Worm (Caenorhabditis elegans) whole organism, L4 larva: ENCODE data around the gene nhr-268.

Experiments
- F26F4.8 ChIP-seq: fragments of 200-800 bp; sonication (Bioruptor generic); conservative IDR thresholded peaks from 2 replicates; pipeline ENCODE4 v1.3.6; 2022; ENCODE audit warnings: missing genetic modification characterization, missing compliant biosample characterization
- F44E2.7 ChIP-seq: fragments of 200-800 bp; sonication (Bioruptor generic); IDR thresholded peaks from 2 replicates; pipeline ENCODE4 v2.1.2; 2022; ENCODE audit warnings: missing genetic modification characterization, missing compliant biosample characterization
- R02D3.7 ChIP-seq: fragments of 150-350 bp; sonication (generic microtip); optimal IDR thresholded peaks from 3 replicates; lab custom pipeline; 2014; ENCODE audit warnings: missing biosample characterization, missing genetic modification characterization
- Y105C5A.15 ChIP-seq: fragments of 200-800 bp; sonication (Bioruptor generic); IDR thresholded peaks from 2 replicates; pipeline ENCODE4 v1.3.6; 2022; ENCODE audit warnings: missing genetic modification characterization, missing compliant biosample characterization
- Y5F2A.4 ChIP-seq: fragments of 200-800 bp; sonication (Bioruptor generic); optimal IDR thresholded peaks from 2 replicates; lab custom pipeline; 2018; ENCODE audit warnings: mild to moderate bottlenecking, missing genetic modification characterization, missing compliant biosample characterization
- ZK546.5 ChIP-seq, 2 experiments: sonication (generic microtip); optimal IDR thresholded peaks; 2 replicates each; lab custom pipeline; 2017; ENCODE audit warnings: missing biosample characterization in 2 of 2, missing genetic modification characterization in 2 of 2
- ama-1 ChIP-seq: fragments of 150-350 bp; optimal IDR thresholded peaks from 2 replicates; lab custom pipeline; 2014; ENCODE audit warnings: inconsistent platforms, mixed read lengths
- arid-1 ChIP-seq: fragments of 200-800 bp; sonication (Bioruptor generic); conservative IDR thresholded peaks from 2 replicates; pipeline ENCODE4 v1.3.6; 2022; ENCODE audit warnings: missing genetic modification reagents, missing genetic modification characterization, missing compliant biosample characterization
- attf-4 ChIP-seq: sonication (generic microtip); optimal IDR thresholded peaks from 3 replicates; lab custom pipeline; 2017; ENCODE audit warnings: missing biosample characterization, missing genetic modification characterization
- ceh-20 ChIP-seq: fragments of 200-800 bp; sonication (Bioruptor generic); IDR thresholded peaks from 2 replicates; pipeline ENCODE4 v1.3.6; 2022; ENCODE audit warnings: missing genetic modification reagents, missing genetic modification characterization, missing compliant biosample characterization
- ceh-32 ChIP-seq: sonication (generic microtip); optimal IDR thresholded peaks from 2 replicates; lab custom pipeline; 2016; ENCODE audit warnings: mild to moderate bottlenecking, missing genetic modification characterization, missing compliant biosample characterization; ENCODE audit not compliant: poor library complexity
- ceh-62 ChIP-seq: sonication (generic microtip); optimal IDR thresholded peaks from 2 replicates; lab custom pipeline; 2017; ENCODE audit warnings: missing biosample characterization, missing genetic modification characterization
- ctbp-1 ChIP-seq: fragments of 200-800 bp; sonication (Bioruptor generic); IDR thresholded peaks from 2 replicates; pipeline ENCODE4 v1.3.6; 2022; ENCODE audit warnings: missing genetic modification reagents, missing genetic modification characterization, missing compliant biosample characterization
- daf-16 ChIP-seq, 3 experiments: sonication (generic microtip); optimal IDR thresholded peaks; 2 replicates each; lab custom pipeline; 2016 to 2017; ENCODE audit warnings: missing genetic modification characterization in 3 of 3, missing genetic modification reagents in 3 of 3, mild to moderate bottlenecking in 2 of 3, missing compliant biosample characterization in 2 of 3, missing biosample characterization in 1 of 3, moderate library complexity in 1 of 3
- dmd-6 ChIP-seq: fragments of 200-800 bp; sonication (Bioruptor generic); IDR thresholded peaks from 2 replicates; pipeline ENCODE4 v1.3.6; 2022; ENCODE audit warnings: missing genetic modification reagents, missing genetic modification characterization, missing compliant biosample characterization
- dve-1 ChIP-seq: sonication (generic microtip); optimal IDR thresholded peaks from 2 replicates; lab custom pipeline; 2017; ENCODE audit warnings: antibody characterized with exemption, mild to moderate bottlenecking, missing genetic modification characterization, missing compliant biosample characterization; ENCODE audit not compliant: insufficient read depth
- egl-43 ChIP-seq: fragments of 200-800 bp; sonication (Bioruptor generic); IDR thresholded peaks from 2 replicates; pipeline ENCODE4 v1.3.6; 2022; ENCODE audit warnings: missing genetic modification reagents, missing genetic modification characterization, missing compliant biosample characterization
- fos-1 ChIP-seq: fragments of 150-350 bp; optimal IDR thresholded peaks from 2 replicates; lab custom pipeline; 2014; ENCODE audit warnings: missing biosample characterization, missing genetic modification characterization
- hlh-30 ChIP-seq: sonication (generic microtip); optimal IDR thresholded peaks from 2 replicates; lab custom pipeline; 2017; ENCODE audit warnings: antibody characterized with exemption, mild to moderate bottlenecking, missing genetic modification characterization, missing compliant biosample characterization; ENCODE audit not compliant: insufficient read depth
- hmg-1.1 ChIP-seq: fragments of 200-800 bp; sonication (Bioruptor generic); IDR thresholded peaks from 2 replicates; pipeline ENCODE4 v1.3.6; 2022; ENCODE audit warnings: missing genetic modification reagents, missing genetic modification characterization, missing compliant biosample characterization
- lim-7 ChIP-seq: fragments of 200-800 bp; sonication (Bioruptor generic); IDR thresholded peaks from 2 replicates; pipeline ENCODE4 v1.3.6; 2022; ENCODE audit warnings: missing genetic modification characterization, missing compliant biosample characterization
- lin-1 ChIP-seq: fragments of 200-800 bp; sonication (Bioruptor generic); IDR thresholded peaks from 2 replicates; pipeline ENCODE4 v1.3.6; 2022; ENCODE audit warnings: missing genetic modification reagents, missing genetic modification characterization, missing compliant biosample characterization
- lin-38 ChIP-seq: fragments of 200-800 bp; sonication (Bioruptor generic); IDR thresholded peaks from 2 replicates; pipeline ENCODE4 v1.3.6; 2022; ENCODE audit warnings: missing genetic modification reagents, missing genetic modification characterization, missing compliant biosample characterization
- lin-39 ChIP-seq: fragments of 150-350 bp; optimal IDR thresholded peaks from 2 replicates; lab custom pipeline; 2014; ENCODE audit warnings: missing biosample characterization, missing genetic modification reagents, missing genetic modification characterization
- lir-3 ChIP-seq: sonication (generic microtip); optimal IDR thresholded peaks from 2 replicates; lab custom pipeline; 2016; ENCODE audit warnings: mild to moderate bottlenecking, missing genetic modification characterization, missing compliant biosample characterization
- mdl-1 ChIP-seq, 2 experiments: fragments of 150-350 bp in 1 of 2; sonication (generic microtip) in 1 of 2; optimal IDR thresholded peaks; 2 replicates each; lab custom pipeline; 2014 to 2017; ENCODE audit warnings: missing biosample characterization in 2 of 2, missing genetic modification characterization in 2 of 2
- nhr-111 ChIP-seq: fragments of 200-800 bp; sonication (Bioruptor generic); optimal IDR thresholded peaks from 2 replicates; lab custom pipeline; 2018; ENCODE audit warnings: mild to moderate bottlenecking, missing genetic modification characterization, missing compliant biosample characterization
- nhr-237 ChIP-seq: sonication (generic microtip); optimal IDR thresholded peaks from 2 replicates; lab custom pipeline; 2017; ENCODE audit warnings: missing biosample characterization, missing genetic modification characterization
- nhr-28 ChIP-seq: fragments of 150-350 bp; optimal IDR thresholded peaks from 2 replicates; lab custom pipeline; 2014; ENCODE audit warnings: missing biosample characterization, missing genetic modification characterization
- skn-1 ChIP-seq: fragments of 150-350 bp; optimal IDR thresholded peaks from 2 replicates; lab custom pipeline; 2014; ENCODE audit warnings: missing biosample characterization, missing genetic modification characterization
- snpc-1.2 ChIP-seq: fragments of 200-800 bp; sonication (Bioruptor generic); IDR thresholded peaks from 2 replicates; pipeline ENCODE4 v1.3.6; 2022; ENCODE audit warnings: missing genetic modification reagents, missing genetic modification characterization, missing compliant biosample characterization
- snpc-4 ChIP-seq: fragments of 150-350 bp; optimal IDR thresholded peaks from 2 replicates; lab custom pipeline; 2014; ENCODE audit warnings: missing biosample characterization, missing genetic modification characterization
- tra-1 ChIP-seq: fragments of 200-800 bp; sonication (Bioruptor generic); IDR thresholded peaks from 2 replicates; pipeline ENCODE4 v1.3.6; 2022; ENCODE audit warnings: missing genetic modification reagents, missing genetic modification characterization, missing compliant biosample characterization
- unc-62 ChIP-seq, 3 experiments: fragments of 150-350 bp in 1 of 3; sonication (generic microtip); optimal IDR thresholded peaks in 2 of 3; peaks in 1 of 3; 1 replicate in 1 of 3; 2 replicates in 2 of 3; lab custom pipeline; 2014 to 2017; ENCODE audit warnings: missing biosample characterization in 3 of 3, missing genetic modification characterization in 3 of 3, missing genetic modification reagents in 3 of 3, missing genotype in 1 of 3
- zip-2 ChIP-seq: fragments of 150-350 bp; optimal IDR thresholded peaks from 2 replicates; lab custom pipeline; 2014; ENCODE audit warnings: missing biosample characterization, missing genetic modification characterization

nhr-268 gene

ce11 chrV:15704745-15705144 is 14.7 kb downstream of the nhr-268 start, which contains the start of gene twk-34:
twk-34 (plus strand) TSS chrV:15704960.
- TF ChIP-seq nhr-28: peak; percentile 7
- TF ChIP-seq dmd-6 (GFP tag; lab: Robert Waterston, UW): peak; percentile 21; the same call in 1 of the 2 replicates
- TF ChIP-seq Y5F2A.4 (GFP tag; lab: Kevin White, UChicago): no peak

- TF ChIP-seq ceh-62 (tag; lab: Kevin White, UChicago) (no peak), ama-1 (lab: Kevin White, UChicago) (no peak), Y5F2A.4 (GFP tag; lab: Kevin White, UChicago) (no peak), egl-43 (GFP tag; lab: Robert Waterston, UW) (no peak), ceh-20 (GFP tag; lab: Robert Waterston, UW) (0 out of 2 replicates have a peak, but pooled peaks have one; percentile 20), tra-1 (0 out of 2 replicates have a peak, but pooled peaks have one; percentile 31), R02D3.7 (no peak), ZK546.5 (tag; optimal IDR thresholded peaks at IDR 0.05; lab: Kevin White, UChicago) (no peak), lin-39 (tag; lab: Kevin White, UChicago) (no peak), zip-2 (tag; lab: Kevin White, UChicago) (no peak), unc-62 (GFP tag; optimal IDR thresholded peaks at IDR 0.05 in 1 of 2; lab: Kevin White, UChicago) (peak in 1 of 2 experiments; percentile 81), unc-62 (tag; optimal IDR thresholded peaks at IDR 0.05; lab: Kevin White, UChicago) (no peak), nhr-28 (peak; percentile 55), hmg-1.1 (GFP tag; lab: Robert Waterston, UW) (no peak), attf-4 (tag; lab: Kevin White, UChicago) (no peak), nhr-237 (tag; lab: Kevin White, UChicago) (no peak), F26F4.8 (GFP tag; lab: Robert Waterston, UW) (no peak), F44E2.7 (GFP tag; lab: Robert Waterston, UW) (no peak)
Observed at ce11 chrV:15707982-15708381, 17.9 kb downstream of the nhr-268 start.

- TF ChIP-seq lim-7 (GFP tag; lab: Robert Waterston, UW) (no peak), skn-1 (tag; lab: Kevin White, UChicago) (no peak), lir-3 (tag; lab: Kevin White, UChicago) (no peak), ceh-32 (tag; lab: Kevin White, UChicago) (no peak), lin-38 (GFP tag; lab: Robert Waterston, UW) (no peak), Y105C5A.15 (GFP tag; lab: Robert Waterston, UW) (no peak), ceh-20 (GFP tag; lab: Robert Waterston, UW) (no peak), arid-1 (GFP tag; lab: Robert Waterston, UW) (no peak), fos-1 (tag; lab: Kevin White, UChicago) (no peak), ceh-62 (tag; lab: Kevin White, UChicago) (no peak), snpc-1.2 (GFP tag; lab: Robert Waterston, UW) (no peak), lin-39 (tag; lab: Kevin White, UChicago) (no peak)
Observed at ce11 chrV:15710401-15710800, 20.3 kb downstream of the nhr-268 start, which contains the start of gene Y6E2A.1. Y6E2A.1 (minus strand) TSS chrV:15710501.

- no peak for TF ChIP-seq ZK546.5 (tag; optimal IDR thresholded peaks at IDR 0.05; lab: Kevin White, UChicago)
Observed at ce11 chrV:15711898-15712297, 21.8 kb downstream of the nhr-268 start, which contains the start of gene str-101. str-101 (minus strand) TSS chrV:15711998.

- TF ChIP-seq snpc-4: no peak
- no peak for TF ChIP-seq ctbp-1
- TF ChIP-seq daf-16 (GFP tag; optimal IDR thresholded peaks at IDR 0.05; lab: Kevin White, UChicago): no peak
- peak; percentile 84 for TF ChIP-seq daf-16 (tag; optimal IDR thresholded peaks at IDR 0.05; lab: Kevin White, UChicago)
- TF ChIP-seq arid-1 (GFP tag; lab: Robert Waterston, UW): no peak
- TF ChIP-seq nhr-111 (GFP tag; lab: Kevin White, UChicago): no peak
- no peak for TF ChIP-seq mdl-1 (tag; optimal IDR thresholded peaks at IDR 0.05; lab: Kevin White, UChicago)
- TF ChIP-seq hlh-30 (tag; lab: Kevin White, UChicago): peak; percentile 39
- no peak for TF ChIP-seq lin-1 (GFP tag; lab: Robert Waterston, UW)
- TF ChIP-seq dve-1 (tag; lab: Kevin White, UChicago): peak; percentile 66
Observed at ce11 chrV:15712385-15712784, 22.3 kb downstream of the nhr-268 start.
